Worm (Caenorhabditis elegans) whole organism, L4 larva: Measurements from ENCODE around the gene best-4.

ENCODE experiments used
- F10B5.3 ChIP-seq: sonication (generic microtip); optimal IDR thresholded peaks from 2 replicates; lab custom pipeline; 2016; ENCODE audit warnings: mild to moderate bottlenecking, missing genetic modification characterization, missing compliant biosample characterization
- F37D6.2 ChIP-seq: sonication (generic microtip); optimal IDR thresholded peaks from 2 replicates; lab custom pipeline; 2016; ENCODE audit warnings: mild to moderate bottlenecking, missing genetic modification characterization, missing compliant biosample characterization
- F44E2.7 ChIP-seq: fragments of 200-800 bp; sonication (Bioruptor generic); IDR thresholded peaks from 2 replicates; pipeline ENCODE4 v2.1.2; 2022; ENCODE audit warnings: missing genetic modification characterization, missing compliant biosample characterization
- F49E8.2 ChIP-seq: sonication (generic microtip); optimal IDR thresholded peaks from 2 replicates; lab custom pipeline; 2016; ENCODE audit warnings: missing compliant biosample characterization, mild to moderate bottlenecking, missing genetic modification characterization, borderline replicate concordance
- T26A8.4 ChIP-seq: fragments of 200-800 bp; sonication (Bioruptor generic); IDR thresholded peaks from 2 replicates; pipeline ENCODE4 v1.3.6; 2022; ENCODE audit warnings: missing genetic modification characterization, missing compliant biosample characterization
- Y5F2A.4 ChIP-seq: fragments of 200-800 bp; sonication (Bioruptor generic); optimal IDR thresholded peaks from 2 replicates; lab custom pipeline; 2018; ENCODE audit warnings: mild to moderate bottlenecking, missing genetic modification characterization, missing compliant biosample characterization
- aha-1 ChIP-seq: fragments of 150-350 bp; peaks from one replicate; lab custom pipeline; 2014; ENCODE audit warnings: missing biosample characterization, missing genetic modification characterization
- arid-1 ChIP-seq: fragments of 200-800 bp; sonication (Bioruptor generic); conservative IDR thresholded peaks from 2 replicates; pipeline ENCODE4 v1.3.6; 2022; ENCODE audit warnings: missing genetic modification reagents, missing genetic modification characterization, missing compliant biosample characterization
- ceh-20 ChIP-seq: fragments of 200-800 bp; sonication (Bioruptor generic); IDR thresholded peaks from 2 replicates; pipeline ENCODE4 v1.3.6; 2022; ENCODE audit warnings: missing genetic modification reagents, missing genetic modification characterization, missing compliant biosample characterization
- ceh-28 ChIP-seq: fragments of 150-350 bp; optimal IDR thresholded peaks from 2 replicates; lab custom pipeline; 2014; ENCODE audit warnings: missing biosample characterization, missing genetic modification reagents, missing genetic modification characterization
- dmd-6 ChIP-seq: fragments of 200-800 bp; sonication (Bioruptor generic); IDR thresholded peaks from 2 replicates; pipeline ENCODE4 v1.3.6; 2022; ENCODE audit warnings: missing genetic modification reagents, missing genetic modification characterization, missing compliant biosample characterization
- egl-43 ChIP-seq: fragments of 200-800 bp; sonication (Bioruptor generic); IDR thresholded peaks from 2 replicates; pipeline ENCODE4 v1.3.6; 2022; ENCODE audit warnings: missing genetic modification reagents, missing genetic modification characterization, missing compliant biosample characterization
- fkh-10 ChIP-seq: fragments of 150-350 bp; optimal IDR thresholded peaks from 2 replicates; lab custom pipeline; 2014; ENCODE audit warnings: missing biosample characterization, missing genetic modification reagents, missing genetic modification characterization
- gei-8 ChIP-seq: fragments of 200-800 bp; sonication (Bioruptor generic); optimal IDR thresholded peaks from 2 replicates; lab custom pipeline; 2018; ENCODE audit warnings: mild to moderate bottlenecking, missing genetic modification characterization, missing compliant biosample characterization
- jun-1 ChIP-seq: fragments of 150-350 bp; optimal IDR thresholded peaks from 2 replicates; lab custom pipeline; 2014; ENCODE audit warnings: missing biosample characterization, missing genetic modification reagents, missing genetic modification characterization
- lim-7 ChIP-seq: fragments of 200-800 bp; sonication (Bioruptor generic); IDR thresholded peaks from 2 replicates; pipeline ENCODE4 v1.3.6; 2022; ENCODE audit warnings: missing genetic modification characterization, missing compliant biosample characterization
- lir-3 ChIP-seq: sonication (generic microtip); optimal IDR thresholded peaks from 2 replicates; lab custom pipeline; 2016; ENCODE audit warnings: mild to moderate bottlenecking, missing genetic modification characterization, missing compliant biosample characterization
- mep-1 ChIP-seq: fragments of 150-350 bp; sonication (generic microtip); optimal IDR thresholded peaks from 3 replicates; lab custom pipeline; 2014; ENCODE audit warnings: missing biosample characterization, missing genetic modification characterization
- mes-2 ChIP-seq: sonication (generic microtip); optimal IDR thresholded peaks from 2 replicates; lab custom pipeline; 2016; ENCODE audit warnings: missing genotype, mild to moderate bottlenecking, missing genetic modification characterization, missing compliant biosample characterization; ENCODE audit not compliant: poor library complexity, severe bottlenecking
- mxl-2 ChIP-seq: fragments of 200-800 bp; sonication (Bioruptor generic); conservative IDR thresholded peaks from 2 replicates; pipeline ENCODE4 v1.3.6; 2022; ENCODE audit warnings: missing genetic modification reagents, missing genetic modification characterization, missing compliant biosample characterization
- mxl-3 ChIP-seq: fragments of 200-800 bp; sonication (Bioruptor generic); optimal IDR thresholded peaks from 2 replicates; lab custom pipeline; 2018; ENCODE audit warnings: mild to moderate bottlenecking, missing genetic modification characterization, missing compliant biosample characterization
- nhr-11 ChIP-seq: fragments of 150-350 bp; optimal IDR thresholded peaks from 2 replicates; lab custom pipeline; 2014; ENCODE audit warnings: missing biosample characterization, missing genetic modification characterization
- nhr-111 ChIP-seq: fragments of 200-800 bp; sonication (Bioruptor generic); optimal IDR thresholded peaks from 2 replicates; lab custom pipeline; 2018; ENCODE audit warnings: mild to moderate bottlenecking, missing genetic modification characterization, missing compliant biosample characterization
- nhr-25 ChIP-seq: sonication (generic microtip); optimal IDR thresholded peaks from 2 replicates; lab custom pipeline; 2017; ENCODE audit warnings: missing genetic modification characterization, mild to moderate bottlenecking, missing compliant biosample characterization, antibody characterized with exemption, moderate library complexity, borderline replicate concordance; ENCODE audit not compliant: insufficient read depth
- nhr-41 ChIP-seq: fragments of 200-800 bp; sonication (Bioruptor generic); IDR thresholded peaks from 2 replicates; pipeline ENCODE4 v1.3.6; 2022; ENCODE audit warnings: missing genetic modification reagents, missing genetic modification characterization, missing compliant biosample characterization
- nhr-42 ChIP-seq: fragments of 200-800 bp; sonication (Bioruptor generic); IDR thresholded peaks from 2 replicates; pipeline ENCODE4 v1.3.6; 2022; ENCODE audit warnings: missing genetic modification characterization, missing compliant biosample characterization
- nhr-48 ChIP-seq: sonication (generic microtip); optimal IDR thresholded peaks from 2 replicates; lab custom pipeline; 2016; ENCODE audit warnings: mild to moderate bottlenecking, missing genetic modification characterization, missing compliant biosample characterization
- nhr-6 ChIP-seq: fragments of 150-350 bp; optimal IDR thresholded peaks from 2 replicates; lab custom pipeline; 2014; ENCODE audit warnings: missing biosample characterization, missing genetic modification characterization
- nhr-76 ChIP-seq: fragments of 150-350 bp; optimal IDR thresholded peaks from 2 replicates; lab custom pipeline; 2014; ENCODE audit warnings: missing biosample characterization, missing genetic modification characterization
- php-3 ChIP-seq: fragments of 200-800 bp; sonication (Bioruptor generic); IDR thresholded peaks from 2 replicates; pipeline ENCODE4 v1.3.6; 2022; ENCODE audit warnings: missing genetic modification reagents, missing genetic modification characterization, missing compliant biosample characterization
- pqm-1 ChIP-seq: sonication (generic microtip); optimal IDR thresholded peaks from 2 replicates; lab custom pipeline; 2017; ENCODE audit warnings: missing biosample characterization, missing genetic modification characterization
- set-16 ChIP-seq: fragments of 200-800 bp; sonication (Bioruptor generic); IDR thresholded peaks from 2 replicates; pipeline ENCODE4 v1.3.6; 2022; ENCODE audit warnings: missing genetic modification reagents, missing genetic modification characterization, missing compliant biosample characterization
- skn-1 ChIP-seq: fragments of 150-350 bp; optimal IDR thresholded peaks from 2 replicates; lab custom pipeline; 2014; ENCODE audit warnings: missing biosample characterization, missing genetic modification characterization
- spr-1 ChIP-seq: sonication (generic microtip); optimal IDR thresholded peaks from 2 replicates; lab custom pipeline; 2016; ENCODE audit warnings: mild to moderate bottlenecking, missing genetic modification characterization, missing compliant biosample characterization
- unc-62 ChIP-seq, 3 experiments: fragments of 150-350 bp in 1 of 3; sonication (generic microtip); optimal IDR thresholded peaks in 2 of 3; peaks in 1 of 3; 1 replicate in 1 of 3; 2 replicates in 2 of 3; lab custom pipeline; 2014 to 2017; ENCODE audit warnings: missing biosample characterization in 3 of 3, missing genetic modification characterization in 3 of 3, missing genetic modification reagents in 3 of 3, missing genotype in 1 of 3
- vab-7 ChIP-seq: fragments of 200-800 bp; sonication (Bioruptor generic); IDR thresholded peaks from 2 replicates; pipeline ENCODE4 v1.3.6; 2022; ENCODE audit warnings: missing genetic modification reagents, missing genetic modification characterization, missing compliant biosample characterization
- zfp-2 ChIP-seq: sonication (generic microtip); optimal IDR thresholded peaks from 2 replicates; lab custom pipeline; 2016; ENCODE audit warnings: mild to moderate bottlenecking, missing genetic modification characterization, missing compliant biosample characterization
- zfp-3 ChIP-seq: fragments of 200-800 bp; sonication (Bioruptor generic); conservative IDR thresholded peaks from 2 replicates; pipeline ENCODE4 v1.3.6; 2022; ENCODE audit warnings: missing genetic modification reagents, missing genetic modification characterization, missing compliant biosample characterization
- zip-11 ChIP-seq: fragments of 200-800 bp; sonication (Bioruptor generic); IDR thresholded peaks from 2 replicates; pipeline ENCODE4 v1.3.6; 2022; ENCODE audit warnings: missing genetic modification characterization, missing compliant biosample characterization
- ztf-7 ChIP-seq: fragments of 150-350 bp; optimal IDR thresholded peaks from 2 replicates; lab custom pipeline; 2014; ENCODE audit warnings: missing biosample characterization, missing genetic modification characterization

The best-4 gene

ce11 chrII:24559-24998 lies 12.9 kb upstream of the best-4 start, which contains the start of gene enee-1 (continued):
- peak; percentile 74 for TF ChIP-seq jun-1 (tag; lab: Kevin White, UChicago)
- TF ChIP-seq ceh-28 = peak; percentile 3
- TF ChIP-seq ceh-20 = no peak

- TF ChIP-seq set-16 (GFP tag; lab: Robert Waterston, UW) = peak; percentile 57; the same call in 1 of the 2 replicates
- peak; percentile 8 for TF ChIP-seq mes-2 (tag; lab: Kevin White, UChicago)
- TF ChIP-seq egl-43 = peak; percentile 4; the same call in 1 of the 2 replicates
- TF ChIP-seq lim-7 (GFP tag; lab: Robert Waterston, UW) = 0 out of 2 replicates have a peak, but pooled peaks have one; percentile 27
- TF ChIP-seq F10B5.3 (tag; lab: Kevin White, UChicago) = no peak
- TF ChIP-seq skn-1 = no peak
Observed at ce11 chrII:23739-24138, 12.1 kb upstream of the best-4 start.

ce11 chrII:23025-23424 lies 11.3 kb upstream of the best-4 start, which contains the start of gene sqt-2:
Gene sqt-2 (plus strand): TSS chrII:23325.
- no peak for TF ChIP-seq nhr-48 (tag; lab: Kevin White, UChicago)

- TF ChIP-seq mep-1 (tag; lab: Kevin White, UChicago) = peak; percentile 16
- TF ChIP-seq gei-8 (GFP tag; lab: Kevin White, UChicago) = no peak
- TF ChIP-seq, all 104 proteins: peak for 1
Observed at ce11 chrII:21953-22352, 10.3 kb upstream of the best-4 start.

- TF ChIP-seq nhr-42 (GFP tag; lab: Robert Waterston, UW) (no peak), skn-1 (no peak), Y5F2A.4 (GFP tag; lab: Kevin White, UChicago) (no peak), vab-7 (GFP tag; lab: Robert Waterston, UW) (no peak), nhr-111 (GFP tag; lab: Kevin White, UChicago) (no peak), aha-1 (tag; lab: Kevin White, UChicago) (no peak), lir-3 (tag; lab: Kevin White, UChicago) (no peak), nhr-76 (tag; lab: Kevin White, UChicago) (no peak), spr-1 (tag; lab: Kevin White, UChicago) (no peak), zip-11 (GFP tag; lab: Robert Waterston, UW) (no peak), nhr-25 (tag; lab: Kevin White, UChicago) (no peak)
Observed at ce11 chrII:19238-19637, 7.6 kb upstream of the best-4 start, which contains the start of gene gmeb-1. Gene gmeb-1 (plus strand): TSS chrII:19538.

ce11 chrII:18787-19186 lies 7.1 kb upstream of the best-4 start:
- peak; percentile 99 for TF ChIP-seq mxl-3 (GFP tag; lab: Kevin White, UChicago)
- TF ChIP-seq zfp-3 (GFP tag; lab: Robert Waterston, UW) = 0 out of 2 replicates have a peak, but pooled peaks have one; percentile 44
- TF ChIP-seq pqm-1 (tag; lab: Kevin White, UChicago) = no peak
- no peak for TF ChIP-seq skn-1
- peak; percentile 48 for TF ChIP-seq nhr-6
- TF ChIP-seq ztf-7 = peak; percentile 60
- no peak for TF ChIP-seq zfp-2 (tag; lab: Kevin White, UChicago)
- TF ChIP-seq dmd-6 (GFP tag; lab: Robert Waterston, UW) = peak; percentile 77
- TF ChIP-seq aha-1 (tag; lab: Kevin White, UChicago) = peak; percentile 98
- TF ChIP-seq mes-2 (tag; lab: Kevin White, UChicago) = peak; percentile 80
- peak; percentile 68; the same call in 1 of the 2 replicates for TF ChIP-seq T26A8.4 (GFP tag; lab: Robert Waterston, UW)
- TF ChIP-seq arid-1 (GFP tag; lab: Robert Waterston, UW) = peak; percentile 36; the same call in 1 of the 2 replicates
- TF ChIP-seq egl-43 = no peak
- TF ChIP-seq php-3 (GFP tag; lab: Robert Waterston, UW) = peak; percentile 72
- TF ChIP-seq fkh-10 (GFP tag; lab: Kevin White, UChicago) = peak; percentile 28
- peak; percentile 69 for TF ChIP-seq nhr-11
- no peak for TF ChIP-seq nhr-111 (GFP tag; lab: Kevin White, UChicago)
- TF ChIP-seq nhr-41 (GFP tag; lab: Robert Waterston, UW) = peak; percentile 91
- TF ChIP-seq vab-7 (GFP tag; lab: Robert Waterston, UW) = 0 out of 2 replicates have a peak, but pooled peaks have one; percentile 18
- TF ChIP-seq F49E8.2 (tag; lab: Kevin White, UChicago) = no peak
- no peak for TF ChIP-seq F44E2.7
- peak in 1 of 2 experiments; percentile 99 for TF ChIP-seq unc-62 (GFP tag; optimal IDR thresholded peaks at IDR 0.05 in 1 of 2; lab: Kevin White, UChicago)
- TF ChIP-seq unc-62 (tag; optimal IDR thresholded peaks at IDR 0.05; lab: Kevin White, UChicago) = no peak
- TF ChIP-seq spr-1 (tag; lab: Kevin White, UChicago) = peak; percentile 72
- TF ChIP-seq F37D6.2 = peak; percentile 53
- no peak for TF ChIP-seq mxl-2
